Fruit fly (Drosophila melanogaster) whole organism, adult: ENCODE data around the gene TH1.

Experiments used
- CG11617 ChIP-seq: fragments of 200-800 bp; sonication (Bioruptor generic); optimal IDR thresholded peaks from 2 replicates; lab custom pipeline; 2017; ENCODE audit warnings: mild to moderate bottlenecking, missing biosample characterization, missing genetic modification reagents, missing genetic modification characterization
- CG12768 ChIP-seq: fragments of 200-800 bp; sonication (Bioruptor generic); optimal IDR thresholded peaks from 2 replicates; lab custom pipeline; 2017; ENCODE audit warnings: missing biosample characterization, missing genetic modification characterization, mild to moderate bottlenecking, moderate library complexity, missing genetic modification reagents
- CG14711 ChIP-seq: fragments of 200-800 bp; sonication (Bioruptor generic); optimal IDR thresholded peaks from 2 replicates; lab custom pipeline; 2018; ENCODE audit warnings: missing biosample characterization, mild to moderate bottlenecking, missing genetic modification characterization, moderate library complexity
- CG1620 ChIP-seq: fragments of 200-800 bp; sonication (Bioruptor generic); optimal IDR thresholded peaks from 2 replicates; lab custom pipeline; 2016; ENCODE audit warnings: missing biosample characterization, missing genetic modification characterization
- CG33017 ChIP-seq: fragments of 200-800 bp; sonication (Bioruptor generic); optimal IDR thresholded peaks from 2 replicates; lab custom pipeline; 2018; ENCODE audit warnings: missing biosample characterization, mild to moderate bottlenecking, missing genetic modification characterization, moderate library complexity
- CG5204 ChIP-seq: fragments of 200-800 bp; sonication (Bioruptor generic); optimal IDR thresholded peaks from 2 replicates; lab custom pipeline; 2016; ENCODE audit warnings: missing biosample characterization, missing genetic modification characterization
- CG7045 ChIP-seq: fragments of 200-800 bp; sonication (Bioruptor generic); optimal IDR thresholded peaks from 2 replicates; lab custom pipeline; 2017; ENCODE audit warnings: missing biosample characterization, mild to moderate bottlenecking, missing genetic modification characterization
- CG7101 ChIP-seq: fragments of 200-800 bp; sonication (Bioruptor generic); optimal IDR thresholded peaks from 2 replicates; lab custom pipeline; 2018; ENCODE audit warnings: missing biosample characterization, mild to moderate bottlenecking, missing genetic modification characterization, moderate library complexity
- Clk ChIP-seq: fragments of 200-800 bp; sonication (Bioruptor generic); optimal IDR thresholded peaks from 2 replicates; lab custom pipeline; 2017; ENCODE audit warnings: missing biosample characterization, missing genetic modification characterization
- Crg-1 ChIP-seq: fragments of 200-800 bp; sonication (Bioruptor generic); optimal IDR thresholded peaks from 2 replicates; lab custom pipeline; 2016; ENCODE audit warnings: missing biosample characterization, missing genetic modification characterization
- Hr96 ChIP-seq: fragments of 200-800 bp; sonication (Bioruptor generic); optimal IDR thresholded peaks from 2 replicates; lab custom pipeline; 2016; ENCODE audit warnings: missing biosample characterization, missing genetic modification characterization
- Mnt ChIP-seq: fragments of 200-800 bp; sonication (Bioruptor generic); optimal IDR thresholded peaks from 2 replicates; lab custom pipeline; 2016; ENCODE audit warnings: missing biosample characterization, mild to moderate bottlenecking, missing genetic modification characterization
- bab1 ChIP-seq: fragments of 200-800 bp; sonication (Bioruptor generic); optimal IDR thresholded peaks from 3 replicates; lab custom pipeline; 2019; ENCODE audit warnings: missing biosample characterization, mild to moderate bottlenecking, missing genetic modification characterization, moderate library complexity
- cic ChIP-seq: fragments of 200-800 bp; sonication (Bioruptor generic); optimal IDR thresholded peaks from 2 replicates; lab custom pipeline; 2017; ENCODE audit warnings: missing biosample characterization, mild to moderate bottlenecking, missing genetic modification characterization, moderate library complexity
- cnc ChIP-seq, 2 experiments: fragments of >200 bp; optimal IDR thresholded peaks; 2 replicates each; lab custom pipeline; 2017
- kay ChIP-seq: fragments of 200-800 bp; sonication (Bioruptor generic); peaks from one replicate; lab custom pipeline; 2016; ENCODE audit warnings: missing biosample characterization, missing genetic modification characterization, borderline replicate concordance
- ovo ChIP-seq: fragments of 200-800 bp; sonication (Bioruptor generic); optimal IDR thresholded peaks from 2 replicates; lab custom pipeline; 2016; ENCODE audit warnings: missing biosample characterization, missing genetic modification characterization
- pad ChIP-seq: fragments of 200-800 bp; sonication (Bioruptor generic); optimal IDR thresholded peaks from 3 replicates; lab custom pipeline; 2017; ENCODE audit warnings: missing biosample characterization, missing genetic modification characterization, mild to moderate bottlenecking, moderate library complexity, missing genetic modification reagents
- tj ChIP-seq: fragments of 200-800 bp; sonication (Bioruptor generic); optimal IDR thresholded peaks from 3 replicates; lab custom pipeline; 2017; ENCODE audit warnings: missing biosample characterization, mild to moderate bottlenecking, missing genetic modification characterization, moderate library complexity
- toe ChIP-seq: fragments of 200-800 bp; sonication (Bioruptor generic); optimal IDR thresholded peaks from 2 replicates; lab custom pipeline; 2016; ENCODE audit warnings: missing biosample characterization, missing genetic modification characterization

The TH1 gene

DNA sequence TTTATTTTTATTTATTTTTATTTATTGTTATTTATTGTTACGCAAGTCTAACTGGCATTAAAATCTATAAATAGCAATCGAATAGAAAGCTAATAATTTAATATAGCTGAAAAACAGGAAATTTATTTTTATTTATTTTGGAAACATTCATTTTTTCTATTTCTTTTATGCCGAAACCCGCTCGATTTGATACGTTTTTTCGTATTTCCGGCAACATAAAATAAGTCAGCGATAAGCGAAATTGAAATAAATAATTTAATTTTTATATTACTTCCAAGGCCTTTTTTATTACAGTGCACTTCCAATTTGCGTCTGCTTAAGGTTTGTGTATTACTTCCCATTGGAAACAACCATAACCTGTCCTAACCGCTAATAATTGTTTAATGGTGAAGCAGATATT lies 19.3 kb downstream of the TH1 start:
- no peak for TF ChIP-seq Mnt (GFP tag; lab: Kevin White, UChicago)
- no peak for TF ChIP-seq tj (GFP tag; lab: Kevin White, UChicago)
- peak; percentile 30 for TF ChIP-seq kay (GFP tag; lab: Kevin White, UChicago)

DNA sequence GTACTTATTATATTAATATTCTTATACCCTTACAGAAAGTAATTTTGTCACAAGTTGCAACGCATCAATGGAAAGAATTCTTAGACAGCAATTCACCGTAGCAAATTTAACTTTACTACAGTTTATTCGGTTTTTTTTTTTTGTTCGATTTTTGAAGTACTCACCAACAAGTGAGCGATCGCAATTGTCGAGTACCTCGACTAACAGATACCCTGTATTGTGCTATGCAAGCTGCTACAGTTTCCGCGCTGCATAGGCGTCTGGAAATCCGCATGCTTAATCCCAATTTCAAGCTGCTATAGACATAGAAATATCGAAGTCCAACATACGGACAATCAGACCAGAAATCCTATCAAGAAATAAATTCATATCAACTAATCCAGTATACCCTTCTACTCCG lies 22.7 kb downstream of the TH1 start:
- TF ChIP-seq CG12768 (GFP tag; lab: Kevin White, UChicago) (no peak), CG14711 (tag; lab: Kevin White, UChicago) (no peak), CG1620 (GFP tag; lab: Kevin White, UChicago) (no peak), kay (GFP tag; lab: Kevin White, UChicago) (no peak), ovo (no peak), tj (GFP tag; lab: Kevin White, UChicago) (no peak), bab1 (no peak), Hr96 (GFP tag; lab: Kevin White, UChicago) (no peak), CG11617 (no peak), cic (no peak), CG5204 (no peak), toe (GFP tag; lab: Kevin White, UChicago) (no peak), pad (GFP tag; lab: Kevin White, UChicago) (no peak), Clk (no peak), CG7101 (no peak), Mnt (GFP tag; lab: Kevin White, UChicago) (no peak), cnc (optimal IDR thresholded peaks at IDR 0.05; lab: Kevin White, UChicago) (no peak)

- TF ChIP-seq CG11617 (no peak), kay (GFP tag; lab: Kevin White, UChicago) (no peak), Crg-1 (GFP tag; lab: Kevin White, UChicago) (peak; percentile 1), bab1 (peak; percentile 33), Mnt (GFP tag; lab: Kevin White, UChicago) (peak; percentile 41)
Observed at dm6 chrX:16361306-16361705, 29.9 kb downstream of the TH1 start, which contains the start of gene nonA. TSS of gene nonA (plus strand) at chrX:16361569.

dm6 chrX:16358670-16359320 lies 32.4 kb downstream of the TH1 start, which contains the start of the genes U2af50 and PIG-Q:
TSS of gene U2af50 (minus strand) at chrX:16359039.
TSS of gene PIG-Q (plus strand) at chrX:16359143.
- TF ChIP-seq kay (GFP tag; lab: Kevin White, UChicago) (peak; percentile 75), cnc (optimal IDR thresholded peaks at IDR 0.05; lab: Kevin White, UChicago) (no peak), Mnt (GFP tag; lab: Kevin White, UChicago) (peak; percentile 84), Clk (peak; percentile 59), toe (GFP tag; lab: Kevin White, UChicago) (peak; percentile 65), CG1620 (GFP tag; lab: Kevin White, UChicago) (peak; percentile 41), CG11617 (peak; percentile 93), ovo (peak; percentile 89), CG7101 (peak; percentile 94), tj (GFP tag; lab: Kevin White, UChicago) (peak; percentile 78), CG14711 (tag; lab: Kevin White, UChicago) (peak; percentile 90), CG33017 (tag; lab: Kevin White, UChicago) (peak; percentile 82), CG12768 (GFP tag; lab: Kevin White, UChicago) (peak; percentile 84), cic (no peak), CG5204 (no peak), bab1 (peak; percentile 94), Hr96 (GFP tag; lab: Kevin White, UChicago) (no peak), pad (GFP tag; lab: Kevin White, UChicago) (peak; percentile 78), Crg-1 (GFP tag; lab: Kevin White, UChicago) (peak; percentile 73), CG7045 (GFP tag; lab: Kevin White, UChicago) (peak; percentile 76)

dm6 chrX:16350062-16350461 lies 41.2 kb downstream of the TH1 start, which contains the start of gene sl:
TSS of gene sl (plus strand) at chrX:16350315.
- TF ChIP-seq CG14711 (tag; lab: Kevin White, UChicago) (peak; percentile 67), CG5204 (no peak)
